Fruit fly (Drosophila melanogaster): Measurements from ENCODE around the gene CG31533.

Gene CG31533

DNA sequence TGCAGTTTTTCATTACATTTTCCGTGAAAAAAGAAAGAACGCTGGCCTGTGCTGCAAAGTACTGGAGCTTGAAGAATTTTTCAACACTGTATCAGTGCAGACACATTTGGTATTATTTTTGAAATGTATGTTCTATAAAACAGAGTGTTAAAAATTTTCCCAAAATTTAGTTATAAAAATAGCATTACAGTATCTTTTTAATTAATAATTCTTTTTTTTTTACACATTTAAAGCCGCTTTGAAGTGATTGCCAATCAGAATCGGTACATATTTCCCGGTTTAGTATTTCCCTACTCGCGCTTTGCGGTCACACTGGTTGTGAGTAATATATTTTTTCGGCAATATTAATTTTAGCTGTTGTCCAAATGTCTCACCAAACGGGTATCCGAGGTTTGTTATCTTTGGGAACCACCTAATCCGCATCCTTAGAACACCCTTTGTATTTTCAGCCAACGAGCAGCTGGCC is 34.9 kb downstream of the CG31533 start, which contains the start of the genes Abi and twf (continued):
- TF ChIP-seq zfh2 (GFP tag; optimal IDR thresholded peaks at IDR 0.05) (peak; percentile 74), Ptx1 (GFP tag; IDR thresholded peaks at IDR 0.05) (peak; percentile 71), Fer3 (tag; optimal IDR thresholded peaks at IDR 0.05) (peak; percentile 62), Mes4 (GFP tag; optimal IDR thresholded peaks at IDR 0.05) (peak; percentile 22), lab (GFP tag; optimal IDR thresholded peaks at IDR 0.05) (peak; percentile 78), CG7786 (GFP tag; optimal IDR thresholded peaks at IDR 0.05) (peak; percentile 34), Hmx (GFP tag; optimal IDR thresholded peaks at IDR 0.05) (peak; percentile 38), CG10209 (GFP tag; optimal IDR thresholded peaks at IDR 0.05) (peak; percentile 68), wor (GFP tag; IDR thresholded peaks at IDR 0.05) (no peak), CG1233 (GFP tag; optimal IDR thresholded peaks at IDR 0.05) (no peak), Jarid2 (GFP tag; optimal IDR thresholded peaks at IDR 0.05) (no peak), CG14014 (GFP tag; IDR thresholded peaks at IDR 0.05) (peak; percentile 54; the same call in 1 of the 2 replicates), Dad (GFP tag; optimal IDR thresholded peaks at IDR 0.05) (peak; percentile 62), CG10267 (tag; optimal IDR thresholded peaks at IDR 0.05) (peak; percentile 97), CG7745 (tag; optimal IDR thresholded peaks at IDR 0.05) (no peak), CG2199 (GFP tag; IDR thresholded peaks at IDR 0.05) (no peak), Hr51 (GFP tag; optimal IDR thresholded peaks at IDR 0.05) (peak; percentile 40 to 61), CG17912 (GFP tag; optimal IDR thresholded peaks at IDR 0.05) (no peak), CG4282 (GFP tag; optimal IDR thresholded peaks at IDR 0.05) (no peak), CG42726 (GFP tag; IDR thresholded peaks at IDR 0.05; ENCODE audit: partially characterized antibody) (no peak), nerfin-2 (GFP tag; IDR thresholded peaks at IDR 0.05; ENCODE audit: partially characterized antibody) (0 out of 2 replicates have a peak, but pooled peaks have one; percentile 34), zf30C (GFP tag; optimal IDR thresholded peaks at IDR 0.05) (no peak), Dek (tag; optimal IDR thresholded peaks at IDR 0.05) (peak; percentile 38), CG32772 (GFP tag; IDR thresholded peaks at IDR 0.05) (peak; percentile 39), TFAM (GFP tag; optimal IDR thresholded peaks at IDR 0.05) (no peak), CG17829 (tag; optimal IDR thresholded peaks at IDR 0.05) (peak; percentile 48), CG18764 (GFP tag; optimal IDR thresholded peaks at IDR 0.05) (peak; percentile 51), Oaz (GFP tag; IDR thresholded peaks at IDR 0.05) (no peak), grau (tag; optimal IDR thresholded peaks at IDR 0.05) (peak; percentile 57), sug (tag; optimal IDR thresholded peaks at IDR 0.05) (no peak), zfh1 (GFP tag; IDR thresholded peaks at IDR 0.05) (peak; percentile 71; the same call in 2 of the 3 replicates), fd64A (GFP tag; optimal IDR thresholded peaks at IDR 0.05) (no peak), hbn (GFP tag; IDR thresholded peaks at IDR 0.05; ENCODE audit: partially characterized antibody) (no peak), CG6854 (GFP tag; optimal IDR thresholded peaks at IDR 0.05) (no peak), Atf-2 (GFP tag; optimal IDR thresholded peaks at IDR 0.05) (peak; percentile 6), bbx (GFP tag; IDR thresholded peaks at IDR 0.05; ENCODE audit: partially characterized antibody) (no peak), CG6683 (GFP tag; optimal IDR thresholded peaks at IDR 0.05) (peak; percentile 22), chif (GFP tag; optimal IDR thresholded peaks at IDR 0.05) (peak; percentile 22 to 63), CG11093 (GFP tag; IDR thresholded peaks at IDR 0.05) (no peak), CG4617 (GFP tag; optimal IDR thresholded peaks at IDR 0.05; ENCODE audit: borderline replicate concordance) (peak; percentile 97), odd (GFP tag; optimal IDR thresholded peaks at IDR 0.05) (no peak), CG12391 (tag; optimal IDR thresholded peaks at IDR 0.05) (peak; percentile 87), seq (GFP tag; IDR thresholded peaks at IDR 0.05) (no peak), sob (GFP tag; IDR thresholded peaks at IDR 0.05) (peak; percentile 80), CG18262 (tag; optimal IDR thresholded peaks at IDR 0.05) (peak; percentile 58), Fer2 (tag; optimal IDR thresholded peaks at IDR 0.05) (peak; percentile 35), CG3065 (GFP tag; optimal IDR thresholded peaks at IDR 0.05) (peak; percentile 39), BEAF-32 (GFP tag; optimal IDR thresholded peaks at IDR 0.05) (peak; percentile 34), dpn (GFP tag; optimal IDR thresholded peaks at IDR 0.05) (peak; percentile 75 to 80), CG2678 (tag; optimal IDR thresholded peaks at IDR 0.05) (no peak)

Data from whole organism, embryonic.